Worm (Caenorhabditis elegans) whole organism, young adult: ENCODE data around the gene nasp-2.
A peak's percentile ranks its signal among the peaks of the same experiment; 100 is the strongest.

Experiments used
- B0019.2 ChIP-seq: fragments of 200-800 bp; sonication (Bioruptor generic); conservative IDR thresholded peaks from 2 replicates; pipeline ENCODE4 v1.3.6; 2022; ENCODE audit warnings: missing genetic modification reagents, missing genetic modification characterization, missing compliant biosample characterization
- D2030.7 ChIP-seq: fragments of 200-800 bp; sonication (Bioruptor generic); IDR thresholded peaks from 2 replicates; pipeline ENCODE4 v1.3.6; 2022; ENCODE audit warnings: missing genetic modification reagents, missing genetic modification characterization, missing compliant biosample characterization
- F33H1.4 ChIP-seq: fragments of 200-800 bp; sonication (Bioruptor generic); IDR thresholded peaks from 2 replicates; pipeline ENCODE4 v1.3.6; 2022; ENCODE audit warnings: missing genetic modification reagents, missing genetic modification characterization, missing compliant biosample characterization
- F37B4.10 ChIP-seq: fragments of 200-800 bp; sonication (Bioruptor generic); IDR thresholded peaks from 2 replicates; pipeline ENCODE4 v1.3.6; 2022; ENCODE audit warnings: missing genetic modification characterization, missing compliant biosample characterization
- F52B5.7 ChIP-seq: sonication (generic microtip); optimal IDR thresholded peaks from 2 replicates; lab custom pipeline; 2016; ENCODE audit warnings: mild to moderate bottlenecking, missing genetic modification characterization, missing compliant biosample characterization
- F55B11.4 ChIP-seq: sonication (generic microtip); optimal IDR thresholded peaks from 2 replicates; lab custom pipeline; 2016; ENCODE audit warnings: missing compliant biosample characterization, missing genetic modification characterization, borderline replicate concordance; ENCODE audit not compliant: insufficient read depth
- T26A5.8 ChIP-seq: sonication (generic microtip); optimal IDR thresholded peaks from 2 replicates; lab custom pipeline; 2016; ENCODE audit warnings: missing genetic modification characterization, missing compliant biosample characterization
- Y53F4B.3 ChIP-seq: fragments of 200-800 bp; sonication (Bioruptor generic); IDR thresholded peaks from 2 replicates; pipeline ENCODE4 v1.3.6; 2022; ENCODE audit warnings: missing genetic modification reagents, missing genetic modification characterization, missing compliant biosample characterization
- Y67H2A.10 ChIP-seq: fragments of 200-800 bp; sonication (Bioruptor generic); conservative IDR thresholded peaks from 2 replicates; pipeline ENCODE4 v1.3.6; 2022; ENCODE audit warnings: missing genetic modification reagents, missing genetic modification characterization, missing compliant biosample characterization
- aptf-2 ChIP-seq: fragments of 200-800 bp; sonication (Bioruptor generic); conservative IDR thresholded peaks from 2 replicates; pipeline ENCODE4 v1.3.6; 2022; ENCODE audit warnings: missing genetic modification reagents, missing genetic modification characterization, missing compliant biosample characterization
- aptf-3 ChIP-seq: fragments of 200-800 bp; sonication (Bioruptor generic); IDR thresholded peaks from 2 replicates; pipeline ENCODE4 v1.3.6; 2022; ENCODE audit warnings: missing genetic modification characterization, missing compliant biosample characterization
- bed-1 ChIP-seq: fragments of 200-800 bp; sonication (Bioruptor generic); IDR thresholded peaks from 2 replicates; pipeline ENCODE4 v1.3.6; 2022; ENCODE audit warnings: missing genetic modification reagents, missing genetic modification characterization, missing compliant biosample characterization
- ccch-3 ChIP-seq: fragments of 200-800 bp; sonication (Bioruptor generic); optimal IDR thresholded peaks from 2 replicates; lab custom pipeline; 2018; ENCODE audit warnings: mild to moderate bottlenecking, missing genetic modification characterization, missing compliant biosample characterization
- ceh-40 ChIP-seq: fragments of 200-800 bp; sonication (Bioruptor generic); IDR thresholded peaks from 2 replicates; pipeline ENCODE4 v1.3.6; 2022; ENCODE audit warnings: missing genetic modification characterization, missing compliant biosample characterization
- chd-7 ChIP-seq: sonication (generic microtip); optimal IDR thresholded peaks from 2 replicates; lab custom pipeline; 2016; ENCODE audit warnings: mild to moderate bottlenecking, missing genetic modification characterization, moderate library complexity, missing compliant biosample characterization
- dox-1 ChIP-seq: fragments of 200-800 bp; sonication (Bioruptor generic); IDR thresholded peaks from 2 replicates; pipeline ENCODE4 v1.3.6; 2022; ENCODE audit warnings: missing genetic modification reagents, missing genetic modification characterization, missing compliant biosample characterization
- efl-1 ChIP-seq: fragments of 150-350 bp; optimal IDR thresholded peaks from 2 replicates; lab custom pipeline; 2014; ENCODE audit warnings: missing biosample characterization, missing genetic modification reagents, missing genetic modification characterization
- ekl-4 ChIP-seq: fragments of 200-800 bp; sonication (Bioruptor generic); IDR thresholded peaks from 2 replicates; pipeline ENCODE4 v1.3.6; 2022; ENCODE audit warnings: missing genetic modification reagents, missing genetic modification characterization, missing compliant biosample characterization
- ets-4 ChIP-seq: fragments of 200-800 bp; sonication (Bioruptor generic); optimal IDR thresholded peaks from 2 replicates; lab custom pipeline; 2018; ENCODE audit warnings: mild to moderate bottlenecking, missing genetic modification characterization, missing compliant biosample characterization
- fkh-3 ChIP-seq: sonication (generic microtip); optimal IDR thresholded peaks from 2 replicates; lab custom pipeline; 2016; ENCODE audit warnings: mild to moderate bottlenecking, missing genetic modification characterization, missing compliant biosample characterization
- gei-17 ChIP-seq: fragments of 200-800 bp; sonication (Bioruptor generic); optimal IDR thresholded peaks from 2 replicates; lab custom pipeline; 2018; ENCODE audit warnings: mild to moderate bottlenecking, missing genetic modification characterization, missing compliant biosample characterization
- him-1 ChIP-seq: sonication (generic microtip); optimal IDR thresholded peaks from 2 replicates; lab custom pipeline; 2016; ENCODE audit warnings: missing genotype, missing genetic modification reagents, missing genetic modification characterization, missing compliant biosample characterization
- hrde-1 ChIP-seq: sonication (generic microtip); optimal IDR thresholded peaks from 2 replicates; lab custom pipeline; 2016; ENCODE audit warnings: missing genetic modification characterization, mild to moderate bottlenecking, missing compliant biosample characterization, moderate library complexity, missing genotype, missing genetic modification reagents, borderline replicate concordance
- lag-1 ChIP-seq: fragments of 200-800 bp; sonication (Bioruptor generic); IDR thresholded peaks from 2 replicates; pipeline ENCODE4 v1.3.6; 2022; ENCODE audit warnings: missing genetic modification reagents, missing genetic modification characterization, missing compliant biosample characterization
- let-526 ChIP-seq: fragments of 200-800 bp; sonication (Bioruptor generic); IDR thresholded peaks from 2 replicates; pipeline ENCODE4 v1.3.6; 2022; ENCODE audit warnings: missing genetic modification reagents, missing genetic modification characterization, missing compliant biosample characterization
- lir-1 ChIP-seq: fragments of 200-800 bp; sonication (Bioruptor generic); conservative IDR thresholded peaks from 2 replicates; pipeline ENCODE4 v1.3.6; 2022; ENCODE audit warnings: missing genetic modification reagents, missing genetic modification characterization, missing compliant biosample characterization
- madf-10 ChIP-seq: sonication (generic microtip); optimal IDR thresholded peaks from 2 replicates; lab custom pipeline; 2016; ENCODE audit warnings: mild to moderate bottlenecking, missing genetic modification characterization, missing compliant biosample characterization
- madf-6 ChIP-seq: fragments of 200-800 bp; sonication (Bioruptor generic); IDR thresholded peaks from 2 replicates; pipeline ENCODE4 v1.3.6; 2022; ENCODE audit warnings: missing genetic modification reagents, missing genetic modification characterization, missing compliant biosample characterization
- madf-8 ChIP-seq: fragments of 200-800 bp; sonication (Bioruptor generic); conservative IDR thresholded peaks from 2 replicates; pipeline ENCODE4 v1.3.6; 2022; ENCODE audit warnings: missing genetic modification reagents, missing genetic modification characterization, missing compliant biosample characterization
- nhr-27 ChIP-seq: fragments of 200-800 bp; sonication (Bioruptor generic); optimal IDR thresholded peaks from 2 replicates; lab custom pipeline; 2018; ENCODE audit warnings: mild to moderate bottlenecking, missing genetic modification characterization, moderate library complexity, missing compliant biosample characterization
- nhr-80 ChIP-seq: sonication (generic microtip); optimal IDR thresholded peaks from 2 replicates; lab custom pipeline; 2016; ENCODE audit warnings: missing genetic modification characterization, missing compliant biosample characterization
- snpc-4 ChIP-seq, 5 experiments: fragments of 150-350 bp in 1 of 5; sonication (generic microtip) in 4 of 5; optimal IDR thresholded peaks; 2 replicates each; lab custom pipeline; 2014 to 2018; ENCODE audit warnings: missing genetic modification characterization in 5 of 5, missing biosample characterization in 3 of 5, antibody characterized with exemption in 2 of 5, mild to moderate bottlenecking in 2 of 5, missing compliant biosample characterization in 2 of 5, missing genotype in 2 of 5, moderate library complexity in 2 of 5, missing genetic modification reagents in 1 of 5
- sptf-2 ChIP-seq: fragments of 200-800 bp; sonication (Bioruptor generic); optimal IDR thresholded peaks from 2 replicates; lab custom pipeline; 2018; ENCODE audit warnings: mild to moderate bottlenecking, missing genetic modification characterization, missing compliant biosample characterization
- tbp1 ChIP-seq: fragments of 200-800 bp; sonication (Bioruptor generic); optimal IDR thresholded peaks from 2 replicates; lab custom pipeline; 2018; ENCODE audit warnings: mild to moderate bottlenecking, missing genetic modification characterization, missing compliant biosample characterization
- tbx-9 ChIP-seq: sonication (generic microtip); optimal IDR thresholded peaks from 2 replicates; lab custom pipeline; 2016; ENCODE audit warnings: borderline replicate concordance, missing genetic modification characterization, inconsistent platforms, missing compliant biosample characterization
- unc-62 ChIP-seq: fragments of 150-350 bp; optimal IDR thresholded peaks from 2 replicates; lab custom pipeline; 2014; ENCODE audit warnings: missing biosample characterization, missing genetic modification reagents, missing genetic modification characterization
- zfh-2 ChIP-seq: fragments of 200-800 bp; sonication (Bioruptor generic); conservative IDR thresholded peaks from 2 replicates; pipeline ENCODE4 v1.3.6; 2022; ENCODE audit warnings: missing genetic modification reagents, missing genetic modification characterization, missing compliant biosample characterization

Gene nasp-2

DNA sequence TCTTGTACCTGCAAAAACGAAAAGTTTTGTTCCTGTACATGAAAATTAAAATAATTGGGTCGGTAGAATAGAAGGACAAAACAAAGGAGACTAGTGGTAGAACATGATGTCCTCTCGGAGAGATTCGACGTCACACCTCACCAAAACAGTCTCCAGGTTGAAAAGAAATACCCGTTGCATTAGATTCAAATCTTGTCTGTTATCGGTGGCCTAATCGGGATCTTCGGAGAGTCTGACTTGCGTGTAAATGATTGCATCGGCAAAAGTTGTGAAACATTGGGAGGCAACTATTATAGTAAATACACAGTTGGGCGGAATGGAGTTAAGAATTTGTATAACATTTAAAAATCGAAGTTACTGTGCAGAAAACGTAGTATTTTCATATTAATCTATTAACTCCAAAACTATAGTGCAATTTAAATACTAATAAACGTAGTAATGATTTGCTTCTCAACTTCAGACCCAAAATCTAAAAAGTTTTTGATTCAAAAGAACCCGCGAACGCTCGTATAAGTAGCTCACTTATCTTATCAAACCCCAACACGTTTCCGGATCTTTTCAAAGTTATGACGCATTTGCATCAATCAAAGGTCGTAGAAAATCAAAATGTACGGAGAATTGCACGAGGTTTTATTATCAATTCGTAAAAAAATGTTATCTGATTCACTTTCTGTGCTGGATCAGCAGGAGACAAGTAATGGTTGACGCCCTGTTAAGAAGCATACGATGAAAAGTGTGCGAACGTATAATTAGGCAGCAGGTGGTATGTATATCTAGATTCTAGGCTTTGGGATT lies 21.5 kb upstream of the nasp-2 start, which contains the start of gene nhr-168:
TSS of gene nhr-168 (minus strand) at position 486 of the 795 bp plus-strand sequence.
- TF ChIP-seq nhr-80 (tag; lab: Kevin White, UChicago) (peak; percentile 62), ccch-3 (GFP tag; lab: Kevin White, UChicago) (no peak), ekl-4 (GFP tag; lab: Robert Waterston, UW) (no peak), bed-1 (GFP tag; lab: Robert Waterston, UW) (no peak)

DNA sequence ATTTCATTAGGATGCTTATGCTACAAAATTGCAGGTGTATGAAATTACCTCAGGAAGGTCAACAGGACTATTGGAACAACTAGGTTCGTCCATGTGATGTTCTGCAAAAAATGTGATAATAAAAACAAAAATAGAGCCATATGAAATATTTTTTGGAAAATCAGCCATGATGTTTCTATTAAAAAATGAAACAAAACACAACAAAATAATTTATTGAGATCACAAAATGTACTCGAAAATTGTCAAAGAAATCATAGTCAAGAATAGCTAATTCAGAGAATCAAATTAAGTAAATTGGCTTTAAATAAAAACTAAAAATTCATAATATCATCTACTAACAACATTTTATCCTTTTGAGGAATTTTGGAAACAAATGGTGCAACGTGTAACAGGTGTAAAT lies 18.9 kb upstream of the nasp-2 start, which contains the start of gene nhr-129:
TSS of gene nhr-129 (minus strand) at position 101 of the 400 bp plus-strand sequence.
- TF ChIP-seq efl-1 (GFP tag; lab: Kevin White, UChicago) (no peak), snpc-4 (GFP tag; optimal IDR thresholded peaks at IDR 0.05; lab: Kevin White, UChicago) (no peak), snpc-4 (tag; optimal IDR thresholded peaks at IDR 0.05; lab: Kevin White, UChicago) (no peak), T26A5.8 (tag; lab: Kevin White, UChicago) (no peak), chd-7 (tag; lab: Kevin White, UChicago) (no peak), unc-62 (GFP tag; lab: Kevin White, UChicago) (no peak), ets-4 (GFP tag; lab: Kevin White, UChicago) (no peak), ccch-3 (GFP tag; lab: Kevin White, UChicago) (no peak), lir-1 (no peak), F37B4.10 (GFP tag; lab: Robert Waterston, UW) (no peak), F52B5.7 (no peak), gei-17 (no peak), Y53F4B.3 (GFP tag; lab: Robert Waterston, UW) (no peak), aptf-3 (no peak), hrde-1 (tag; lab: Kevin White, UChicago) (no peak), tbx-9 (tag; lab: Kevin White, UChicago) (no peak), dox-1 (GFP tag; lab: Robert Waterston, UW) (no peak), F55B11.4 (tag; lab: Kevin White, UChicago) (no peak)

DNA sequence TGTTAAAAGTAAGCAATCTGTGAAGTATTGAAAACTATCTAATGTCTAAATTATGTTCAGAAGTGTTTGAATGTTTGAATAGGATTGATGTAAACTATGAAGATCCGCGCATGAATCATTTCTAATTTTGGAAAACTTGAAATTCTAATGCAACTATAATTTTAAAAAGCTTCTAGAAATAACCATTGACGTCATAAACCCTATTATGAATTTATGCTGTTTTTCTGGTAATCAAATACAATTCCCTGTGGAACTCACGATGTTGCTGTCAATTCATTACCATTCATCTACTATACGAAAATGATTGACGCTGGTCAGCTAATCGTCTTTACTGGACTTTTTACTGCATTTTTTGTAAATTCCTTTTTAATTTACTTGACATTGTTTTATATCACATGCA lies 15.4 kb upstream of the nasp-2 start, which contains the start of gene str-37:
TSS of gene str-37 (plus strand) at position 301 of the 400 bp plus-strand sequence.
- TF ChIP-seq lir-1 (no peak), nhr-27 (no peak), madf-10 (tag; lab: Kevin White, UChicago) (no peak), madf-6 (GFP tag; lab: Robert Waterston, UW) (no peak), F33H1.4 (GFP tag; lab: Robert Waterston, UW) (no peak), Y67H2A.10 (GFP tag; lab: Robert Waterston, UW) (no peak), sptf-2 (GFP tag; lab: Kevin White, UChicago) (no peak)

DNA sequence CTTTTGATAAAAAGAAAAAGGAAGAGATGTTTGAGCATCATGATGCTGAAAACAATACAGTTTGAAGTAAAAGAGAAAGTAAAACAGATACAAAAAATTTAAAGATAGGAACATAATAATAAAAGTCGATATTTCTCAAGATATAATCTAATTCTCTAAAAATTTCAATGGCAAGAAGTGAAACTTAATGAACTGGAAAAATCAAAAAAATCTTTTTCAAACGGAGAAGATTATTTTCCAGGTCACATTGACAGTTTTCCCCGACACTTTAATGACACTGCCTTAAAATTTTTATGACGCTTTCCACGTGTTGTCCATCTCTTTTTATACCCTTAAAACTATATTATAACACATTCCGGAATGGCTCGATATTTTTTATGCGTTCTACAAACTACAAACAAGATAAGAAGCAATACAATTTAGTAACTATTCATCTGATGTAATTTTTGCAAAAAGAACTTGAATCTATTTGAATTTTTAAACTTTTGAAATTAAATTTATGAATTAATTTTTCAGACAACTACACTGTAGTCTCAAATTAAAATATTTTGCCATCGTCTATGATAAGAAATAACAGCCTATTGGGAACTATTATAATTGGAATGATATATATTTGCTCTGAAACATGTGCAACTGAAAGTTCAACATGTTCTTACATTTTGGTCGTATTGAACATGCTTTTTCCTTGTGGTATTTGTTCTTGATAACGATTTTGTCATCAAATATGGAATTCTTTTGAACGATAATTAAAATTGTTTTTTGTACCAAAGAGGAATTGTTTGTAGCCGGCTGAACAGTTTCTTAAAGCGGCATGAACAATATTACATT lies 13.1 kb upstream of the nasp-2 start, which contains the start of gene C50B6.7:
TSS of gene C50B6.7 (minus strand) at position 51 of the 828 bp plus-strand sequence.
- TF ChIP-seq zfh-2 (GFP tag; lab: Robert Waterston, UW), result no peak
- peak; percentile 32 for TF ChIP-seq nhr-80 (tag; lab: Kevin White, UChicago)

DNA sequence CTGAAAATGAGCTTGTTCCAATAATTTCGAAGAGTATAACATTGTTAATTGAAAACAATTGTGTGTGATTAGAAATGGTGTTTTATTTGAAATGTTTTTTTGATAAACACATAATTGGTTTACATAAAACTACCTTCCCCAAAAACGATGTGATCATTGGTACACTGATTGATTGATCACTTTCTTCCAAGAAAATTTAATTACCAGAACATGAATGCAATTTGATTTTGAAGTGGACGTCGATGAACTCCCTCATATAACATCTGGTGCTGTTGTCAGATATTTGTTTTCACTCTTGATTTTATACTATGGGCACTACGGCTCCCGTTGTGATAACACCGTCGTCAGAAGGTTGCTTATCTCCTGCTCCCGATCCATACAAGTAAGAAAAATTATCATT lies 8.6 kb upstream of the nasp-2 start, which contains the start of gene srh-15:
TSS of gene srh-15 (plus strand) at position 301 of the 400 bp plus-strand sequence.
- TF ChIP-seq fkh-3 (tag; lab: Kevin White, UChicago) (no peak), ceh-40 (GFP tag; lab: Robert Waterston, UW) (no peak), madf-8 (GFP tag; lab: Robert Waterston, UW) (no peak), Y53F4B.3 (GFP tag; lab: Robert Waterston, UW) (no peak), let-526 (GFP tag; lab: Robert Waterston, UW) (no peak), D2030.7 (GFP tag; lab: Robert Waterston, UW) (no peak), lag-1 (GFP tag; lab: Robert Waterston, UW) (no peak), tbp1 (GFP tag; lab: Kevin White, UChicago) (no peak), aptf-2 (no peak), B0019.2 (GFP tag; lab: Robert Waterston, UW) (no peak), him-1 (no peak)
